Fruit fly (Drosophila melanogaster) whole organism, larva: Measurements from ENCODE around the gene Ir85a.

Experiments
- noc ChIP-seq: fragments of 200-800 bp; sonication (Bioruptor generic); optimal IDR thresholded peaks from 3 replicates; lab custom pipeline; 2019; ENCODE audit warnings: missing biosample characterization, mild to moderate bottlenecking, missing genetic modification characterization, moderate library complexity

The Ir85a gene

dm6 chr3R:8788722-8789400 is 5.6 kb upstream of the Ir85a start:
- TF ChIP-seq noc (tag; lab: Kevin White, UChicago) = no peak

dm6 chr3R:8792463-8793175 is 1.9 kb upstream of the Ir85a start:
- TF ChIP-seq noc (tag; lab: Kevin White, UChicago) = no peak

- no peak for TF ChIP-seq noc (tag; lab: Kevin White, UChicago)
These were observed 758 bp upstream of the Ir85a start for dm6 chr3R:8793726-8794125.

dm6 chr3R:8798332-8798731 is 3.8 kb downstream of the Ir85a start:
- no peak for TF ChIP-seq noc (tag; lab: Kevin White, UChicago)

- TF ChIP-seq noc (tag; lab: Kevin White, UChicago) = no peak
These were observed 5.4 kb downstream of the Ir85a start for dm6 chr3R:8799866-8800265.

dm6 chr3R:8801126-8801762 is 6.8 kb downstream of the Ir85a start, which contains the start of the genes Pif1A, Pif1B and CCT7:
TSS of gene Pif1A (minus strand) at chr3R:8801176.
TSS of gene Pif1B (minus strand) at chr3R:8801176.
TSS of gene CCT7 (plus strand) at chr3R:8801564.
- peak; percentile 9 for TF ChIP-seq noc (tag; lab: Kevin White, UChicago)

- TF ChIP-seq noc (tag; lab: Kevin White, UChicago) = no peak
These were observed 10.9 kb downstream of the Ir85a start, which contains the start of gene CG9839 for dm6 chr3R:8805388-8805852. TSS of gene CG9839 (minus strand) at chr3R:8805802.

dm6 chr3R:8806104-8806503 is 11.6 kb downstream of the Ir85a start, which contains the start of gene hng2:
TSS of gene hng2 (plus strand) at chr3R:8806322.
- no peak for TF ChIP-seq noc (tag; lab: Kevin White, UChicago)

- TF ChIP-seq noc (tag; lab: Kevin White, UChicago) = no peak
These were observed 12.2 kb downstream of the Ir85a start for dm6 chr3R:8806638-8807037.

dm6 chr3R:8807048-8807447 is 12.6 kb downstream of the Ir85a start:
- no peak for TF ChIP-seq noc (tag; lab: Kevin White, UChicago)

- no peak for TF ChIP-seq noc (tag; lab: Kevin White, UChicago)
These were observed 13.5 kb downstream of the Ir85a start for dm6 chr3R:8807831-8808517.

dm6 chr3R:8808518-8808921 is 14.0 kb downstream of the Ir85a start:
- peak; percentile 30 for TF ChIP-seq noc (tag; lab: Kevin White, UChicago)

- peak; percentile 29 for TF ChIP-seq noc (tag; lab: Kevin White, UChicago)
These were observed 15.2 kb downstream of the Ir85a start for dm6 chr3R:8809712-8810111.

- peak; percentile 74 for TF ChIP-seq noc (tag; lab: Kevin White, UChicago)
These were observed 16.1 kb downstream of the Ir85a start for dm6 chr3R:8810397-8811184.
